Worm (Caenorhabditis elegans): ENCODE results near the gene efn-2.

- no peak for TF ChIP-seq ama-1 (optimal IDR thresholded peaks at IDR 0.05)
- no peak for TF ChIP-seq unc-39 (tag; optimal IDR thresholded peaks at IDR 0.05)
- TF ChIP-seq unc-62 (GFP tag; optimal IDR thresholded peaks at IDR 0.05 in 1 of 2): no peak
- no peak for TF ChIP-seq unc-62 (tag; optimal IDR thresholded peaks at IDR 0.05)
- no peak for TF ChIP-seq zag-1 (tag; optimal IDR thresholded peaks at IDR 0.05)
- TF ChIP-seq nhr-42 (GFP tag; IDR thresholded peaks at IDR 0.05): no peak
- TF ChIP-seq pqm-1 (tag; optimal IDR thresholded peaks at IDR 0.05): no peak
These were observed 17.7 kb upstream of the efn-2 start, which contains the start of gene zim-3 for ce11 chrIV:10558415-10558814.

All from whole organism, L4 larva.